Fruit fly (Drosophila melanogaster) whole organism, wandering third instar larva: Measurements from ENCODE around the gene Nf-YA.

Experiments
- Abd-B ChIP-seq: fragments of >200 bp; optimal IDR thresholded peaks from 2 replicates; lab custom pipeline; 2017; ENCODE audit warnings: missing biosample characterization, missing genetic modification characterization
- CG32264 ChIP-seq: fragments of 200-800 bp; sonication (Bioruptor generic); optimal IDR thresholded peaks from 2 replicates; lab custom pipeline; 2016; ENCODE audit warnings: missing biosample characterization, missing genetic modification characterization
- CG9705 ChIP-seq: fragments of 200-800 bp; sonication (Bioruptor generic); optimal IDR thresholded peaks from 2 replicates; lab custom pipeline; 2018; ENCODE audit warnings: missing biosample characterization, mild to moderate bottlenecking, missing genetic modification characterization
- CrebA ChIP-seq: fragments of 200-800 bp; sonication (Bioruptor generic); optimal IDR thresholded peaks from 2 replicates; lab custom pipeline; 2016; ENCODE audit warnings: missing biosample characterization, mild to moderate bottlenecking, missing genetic modification characterization, borderline replicate concordance
- Dfd ChIP-seq: fragments of >200 bp; optimal IDR thresholded peaks from 2 replicates; lab custom pipeline; 2017; ENCODE audit warnings: missing biosample characterization, missing genetic modification characterization
- Dif ChIP-seq: fragments of 200-275, 200-300 bp; sonication (Bioruptor generic); optimal IDR thresholded peaks from 2 replicates; lab custom pipeline; 2018; ENCODE audit warnings: missing biosample characterization, missing genetic modification characterization; ENCODE audit not compliant: partially characterized antibody
- GATAd ChIP-seq: sonication (Bioruptor generic); optimal IDR thresholded peaks from 2 replicates; lab custom pipeline; 2016; ENCODE audit warnings: missing biosample characterization, missing genetic modification characterization
- HLH106 ChIP-seq: fragments of 200-800 bp; optimal IDR thresholded peaks from 3 replicates; lab custom pipeline; 2019; ENCODE audit warnings: missing biosample characterization, mild to moderate bottlenecking, missing genetic modification characterization, moderate library complexity
- Hnf4 ChIP-seq: fragments of 200-800 bp; sonication (Bioruptor generic); optimal IDR thresholded peaks from 2 replicates; lab custom pipeline; 2016; ENCODE audit warnings: missing biosample characterization, mild to moderate bottlenecking, missing genetic modification characterization
- Hr78 ChIP-seq: fragments of >200 bp; optimal IDR thresholded peaks from 2 replicates; lab custom pipeline; 2017; ENCODE audit warnings: missing biosample characterization, missing genetic modification characterization
- Hr83 ChIP-seq: fragments of 200-300 bp; sonication (Bioruptor generic); optimal IDR thresholded peaks from 2 replicates; lab custom pipeline; 2016; ENCODE audit warnings: missing biosample characterization, mild to moderate bottlenecking, missing genetic modification characterization, moderate library complexity; ENCODE audit not compliant: poor library complexity, severe bottlenecking
- Jra ChIP-seq: sonication (Bioruptor generic); optimal IDR thresholded peaks from 2 replicates; lab custom pipeline; 2016; ENCODE audit warnings: missing biosample characterization, missing genetic modification characterization
- Mio ChIP-seq: sonication (Bioruptor generic); optimal IDR thresholded peaks from 2 replicates; lab custom pipeline; 2016; ENCODE audit warnings: missing biosample characterization, missing genetic modification characterization
- Myc ChIP-seq: fragments of >200 bp; optimal IDR thresholded peaks from 2 replicates; lab custom pipeline; 2017
- N ChIP-seq: fragments of >200 bp; optimal IDR thresholded peaks from 2 replicates; lab custom pipeline; 2018; ENCODE audit warnings: missing biosample characterization, missing external identifiers, missing genetic modification characterization
- OdsH ChIP-seq: fragments of 200-800 bp; sonication (Bioruptor generic); optimal IDR thresholded peaks from 2 replicates; lab custom pipeline; 2016; ENCODE audit warnings: missing biosample characterization, mild to moderate bottlenecking, missing genetic modification characterization
- Rel ChIP-seq, 2 experiments: fragments of 200-800 bp; sonication (Bioruptor generic) in 1 of 2; optimal IDR thresholded peaks; 2 replicates in 1 of 2; 3 replicates in 1 of 2; lab custom pipeline; 2016 to 2019; ENCODE audit warnings: mild to moderate bottlenecking in 2 of 2, missing biosample characterization in 2 of 2, missing genetic modification characterization in 2 of 2, moderate library complexity in 1 of 2
- Sp1 ChIP-seq: fragments of 200-800 bp; sonication (Bioruptor generic); optimal IDR thresholded peaks from 3 replicates; lab custom pipeline; 2019; ENCODE audit warnings: missing biosample characterization, mild to moderate bottlenecking, missing genetic modification characterization, moderate library complexity
- Vsx2 ChIP-seq: fragments of 200-300, 225-300 bp; sonication (Bioruptor generic); optimal IDR thresholded peaks from 2 replicates; lab custom pipeline; 2018; ENCODE audit warnings: missing biosample characterization, missing genetic modification characterization; ENCODE audit not compliant: partially characterized antibody
- br ChIP-seq: fragments of 200-800 bp; sonication (Bioruptor generic); optimal IDR thresholded peaks from 2 replicates; lab custom pipeline; 2016; ENCODE audit warnings: missing biosample characterization, missing genetic modification characterization
- brk ChIP-seq: fragments of 200-800 bp; sonication (Bioruptor generic); optimal IDR thresholded peaks from 2 replicates; lab custom pipeline; 2016; ENCODE audit warnings: missing biosample characterization, mild to moderate bottlenecking, missing genetic modification characterization
- dl ChIP-seq, 2 experiments: fragments of 175-275, 200-275 bp in 1 of 2; fragments of 200-275 bp in 1 of 2; sonication (Bioruptor generic); optimal IDR thresholded peaks; lab custom pipeline; 2018; ENCODE audit warnings: mild to moderate bottlenecking in 2 of 2, missing biosample characterization in 2 of 2, missing genetic modification characterization in 2 of 2, moderate library complexity in 2 of 2; ENCODE audit not compliant: partially characterized antibody in 2 of 2, insufficient read depth in 1 of 2
- dmrt93B ChIP-seq: fragments of 200-800 bp; sonication (Bioruptor generic); optimal IDR thresholded peaks from 2 replicates; lab custom pipeline; 2018; ENCODE audit warnings: missing biosample characterization, mild to moderate bottlenecking, missing genetic modification characterization
- dsf ChIP-seq: sonication (Bioruptor generic); optimal IDR thresholded peaks from 2 replicates; lab custom pipeline; 2016; ENCODE audit warnings: missing biosample characterization, missing genetic modification characterization, borderline replicate concordance
- ey ChIP-seq: fragments of 200-800 bp; sonication (Bioruptor generic); optimal IDR thresholded peaks from 2 replicates; lab custom pipeline; 2016; ENCODE audit warnings: missing biosample characterization, missing genetic modification characterization
- foxo ChIP-seq, 2 experiments: fragments of 200-800 bp; sonication (Bioruptor generic); optimal IDR thresholded peaks; 2 replicates in 1 of 2; 3 replicates in 1 of 2; lab custom pipeline; 2016 to 2017; ENCODE audit warnings: missing biosample characterization in 2 of 2, missing genetic modification characterization in 2 of 2
- h ChIP-seq: fragments of 200-800 bp; sonication (Bioruptor generic); optimal IDR thresholded peaks from 3 replicates; lab custom pipeline; 2016; ENCODE audit warnings: missing biosample characterization, mild to moderate bottlenecking, missing genetic modification characterization
- pan ChIP-seq: fragments of >200 bp; optimal IDR thresholded peaks from 2 replicates; lab custom pipeline; 2017
- psq ChIP-seq: fragments of 200-800 bp; sonication (Bioruptor generic); optimal IDR thresholded peaks from 3 replicates; lab custom pipeline; 2017; ENCODE audit warnings: missing biosample characterization, mild to moderate bottlenecking, missing genetic modification characterization, moderate library complexity
- rgr ChIP-seq: fragments of 200-800 bp; sonication (Bioruptor generic); optimal IDR thresholded peaks from 3 replicates; lab custom pipeline; 2016; ENCODE audit warnings: missing biosample characterization, mild to moderate bottlenecking, missing genetic modification characterization
- sage ChIP-seq: fragments of 200-800 bp; sonication (Bioruptor generic); optimal IDR thresholded peaks from 2 replicates; lab custom pipeline; 2016; ENCODE audit warnings: missing biosample characterization, mild to moderate bottlenecking, missing genetic modification characterization
- sv ChIP-seq: fragments of 200-800 bp; sonication (Bioruptor generic); optimal IDR thresholded peaks from 3 replicates; lab custom pipeline; 2016; ENCODE audit warnings: missing biosample characterization, missing genetic modification characterization
- tai ChIP-seq: sonication (Bioruptor generic); optimal IDR thresholded peaks from 2 replicates; lab custom pipeline; 2016; ENCODE audit warnings: missing biosample characterization, missing genetic modification characterization
- woc ChIP-seq: sonication (Bioruptor generic); optimal IDR thresholded peaks from 2 replicates; lab custom pipeline; 2016; ENCODE audit warnings: missing biosample characterization, mild to moderate bottlenecking, missing genetic modification characterization

Nf-YA gene

dm6 chr3L:9432810-9433587 lies 9.1 kb downstream of the Nf-YA start:
- TF ChIP-seq Hr83 (GFP tag; lab: Kevin White, UChicago), result no peak
- TF ChIP-seq Myc (lab: Kevin White, UChicago), result no peak
- TF ChIP-seq Sp1 (GFP tag; lab: Kevin White, UChicago), result no peak
- TF ChIP-seq Abd-B (GFP tag; lab: Kevin White, UChicago), result no peak
- TF ChIP-seq pan (lab: Kevin White, UChicago), result no peak
- TF ChIP-seq Dfd (GFP tag; lab: Kevin White, UChicago), result no peak
- no peak for TF ChIP-seq ey (GFP tag; lab: Kevin White, UChicago)
- no peak for TF ChIP-seq dmrt93B
- TF ChIP-seq foxo (GFP tag; optimal IDR thresholded peaks at IDR 0.05; lab: Kevin White, UChicago), result no peak

- TF ChIP-seq CG32264 (GFP tag; lab: Kevin White, UChicago), result no peak
- TF ChIP-seq Hnf4 (GFP tag; lab: Kevin White, UChicago), result no peak
- TF ChIP-seq Dif (GFP tag; lab: Kevin White, UChicago), result peak; percentile 7
- TF ChIP-seq sage (GFP tag; lab: Kevin White, UChicago), result no peak
- TF ChIP-seq Mio (GFP tag; lab: Kevin White, UChicago), result no peak
- TF ChIP-seq, all 38 proteins: peak for 1
Measured at dm6 chr3L:9431848-9432623, 10.0 kb downstream of the Nf-YA start.

- no peak for TF ChIP-seq br (GFP tag; lab: Kevin White, UChicago)
- no peak for TF ChIP-seq dsf (GFP tag; lab: Kevin White, UChicago)
- no peak for TF ChIP-seq Hnf4 (GFP tag; lab: Kevin White, UChicago)
- TF ChIP-seq Jra, result no peak
- TF ChIP-seq sage (GFP tag; lab: Kevin White, UChicago), result no peak
- TF ChIP-seq Dif (GFP tag; lab: Kevin White, UChicago), result no peak
- TF ChIP-seq h (GFP tag; lab: Kevin White, UChicago), result no peak
- no peak for TF ChIP-seq brk (GFP tag; lab: Kevin White, UChicago)
- TF ChIP-seq foxo (GFP tag; optimal IDR thresholded peaks at IDR 0.05; lab: Kevin White, UChicago), result no peak
- no peak for TF ChIP-seq CrebA
- TF ChIP-seq woc, result no peak
- no peak for TF ChIP-seq ey (GFP tag; lab: Kevin White, UChicago)
- TF ChIP-seq Myc (lab: Kevin White, UChicago), result no peak
- TF ChIP-seq tai, result no peak
- no peak for TF ChIP-seq Abd-B (GFP tag; lab: Kevin White, UChicago)
- no peak for TF ChIP-seq GATAd
- TF ChIP-seq Hr78 (GFP tag; lab: Kevin White, UChicago), result no peak
- TF ChIP-seq sv (GFP tag; lab: Kevin White, UChicago), result no peak
Measured at dm6 chr3L:9430608-9430952, 11.5 kb downstream of the Nf-YA start.

- TF ChIP-seq sv (GFP tag; lab: Kevin White, UChicago) (peak; percentile 44), psq (peak; percentile 9), dsf (GFP tag; lab: Kevin White, UChicago) (peak; percentile 9), CrebA (no peak), pan (lab: Kevin White, UChicago) (no peak), rgr (peak; percentile 76), Myc (lab: Kevin White, UChicago) (peak; percentile 93), foxo (GFP tag; optimal IDR thresholded peaks at IDR 0.05; lab: Kevin White, UChicago) (peak in 1 of 2 experiments; percentile 41), Hr78 (GFP tag; lab: Kevin White, UChicago) (no peak), Sp1 (GFP tag; lab: Kevin White, UChicago) (peak; percentile 76), dl (GFP tag; optimal IDR thresholded peaks at IDR 0.05; lab: Kevin White, UChicago; ENCODE audit: insufficient read depth in 1 of 2, partially characterized antibody in 2 of 2) (no peak), Dfd (GFP tag; lab: Kevin White, UChicago) (no peak), Abd-B (GFP tag; lab: Kevin White, UChicago) (no peak), Jra (no peak), CG9705 (GFP tag; lab: Kevin White, UChicago) (peak; percentile 27), Mio (GFP tag; lab: Kevin White, UChicago) (peak; percentile 21), OdsH (peak; percentile 30), Hr83 (GFP tag; lab: Kevin White, UChicago) (peak; percentile 82), ey (GFP tag; lab: Kevin White, UChicago) (no peak), brk (GFP tag; lab: Kevin White, UChicago) (peak; percentile 36), N (GFP tag; lab: Kevin White, UChicago) (no peak), sage (GFP tag; lab: Kevin White, UChicago) (peak; percentile 20), HLH106 (tag; lab: Kevin White, UChicago) (peak; percentile 44), Vsx2 (no peak), Hnf4 (GFP tag; lab: Kevin White, UChicago) (peak; percentile 38), Rel (GFP tag; optimal IDR thresholded peaks at IDR 0.05; lab: Kevin White, UChicago) (no peak), Rel (tag; optimal IDR thresholded peaks at IDR 0.05; lab: Kevin White, UChicago) (peak; percentile 86), CG32264 (GFP tag; lab: Kevin White, UChicago) (no peak)
Measured at dm6 chr3L:9429665-9430607, 12.1 kb downstream of the Nf-YA start, which contains the start of the genes RpS17 and MTF-1. RpS17 (minus strand) TSS chr3L:9429821. MTF-1 (plus strand) TSS chr3L:9430312.
